Worm (Caenorhabditis elegans) whole organism, young adult: ENCODE data around the gene vps-52.

Experiments
- K12H6.12 ChIP-seq: fragments of 200-800 bp; sonication (Bioruptor generic); optimal IDR thresholded peaks from 2 replicates; lab custom pipeline; 2018; ENCODE audit warnings: mild to moderate bottlenecking, missing genetic modification characterization, missing compliant biosample characterization
- ama-1 ChIP-seq, 3 experiments: fragments of 150-350 bp in 1 of 3; sonication (generic microtip) in 2 of 3; optimal IDR thresholded peaks; 2 replicates each; lab custom pipeline; 2014 to 2018; ENCODE audit warnings: missing biosample characterization in 2 of 3, missing genetic modification characterization in 2 of 3, missing genetic modification reagents in 2 of 3
- attf-6 ChIP-seq: fragments of 200-800 bp; sonication (Bioruptor generic); IDR thresholded peaks from 2 replicates; pipeline ENCODE4 v1.3.6; 2022; ENCODE audit warnings: missing genetic modification reagents, missing genetic modification characterization, missing compliant biosample characterization
- die-1 ChIP-seq: sonication (generic microtip); optimal IDR thresholded peaks from 2 replicates; lab custom pipeline; 2016; ENCODE audit warnings: missing genotype, mild to moderate bottlenecking, missing genetic modification characterization, missing compliant biosample characterization
- egrh-3 ChIP-seq: fragments of 200-800 bp; sonication (Bioruptor generic); IDR thresholded peaks from 2 replicates; pipeline ENCODE4 v1.3.6; 2022; ENCODE audit warnings: missing genetic modification reagents, missing genetic modification characterization, missing compliant biosample characterization
- hmg-1.2 ChIP-seq: fragments of 200-800 bp; sonication (Bioruptor generic); IDR thresholded peaks from 2 replicates; pipeline ENCODE4 v1.3.6; 2022; ENCODE audit warnings: missing genetic modification reagents, missing genetic modification characterization, missing compliant biosample characterization
- unc-130 ChIP-seq: sonication (generic microtip); optimal IDR thresholded peaks from 2 replicates; lab custom pipeline; 2016; ENCODE audit warnings: missing genetic modification reagents, missing genetic modification characterization, missing compliant biosample characterization

DNA sequence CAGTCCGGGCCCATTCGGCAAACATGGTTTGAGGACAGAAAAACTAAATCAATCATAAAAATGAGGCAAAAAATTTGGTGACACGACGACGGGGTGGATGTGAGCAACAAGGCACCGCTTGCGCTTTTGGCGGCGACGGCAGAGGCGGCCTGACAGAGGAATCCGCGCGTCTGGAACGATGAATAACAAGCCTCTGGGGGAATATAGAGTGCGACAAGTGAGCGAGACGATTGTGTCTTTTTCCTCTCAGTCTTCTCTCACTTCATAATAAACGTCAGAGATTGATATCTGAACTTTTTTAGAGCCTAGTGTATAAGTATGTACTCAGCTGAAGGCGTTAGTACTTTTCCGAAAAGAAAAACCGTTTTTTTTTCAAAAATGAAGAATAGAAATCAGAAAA is 42.9 kb downstream of the vps-52 start, which contains the start of gene twk-17:
- TF ChIP-seq unc-130 (GFP tag; lab: Kevin White, UChicago) = no peak
- TF ChIP-seq die-1 (tag; lab: Kevin White, UChicago) = no peak
- no peak for TF ChIP-seq ama-1 (optimal IDR thresholded peaks at IDR 0.05; lab: Kevin White, UChicago)
- no peak for TF ChIP-seq ama-1 (GFP tag; optimal IDR thresholded peaks at IDR 0.05; lab: Kevin White, UChicago)
- TF ChIP-seq attf-6 (GFP tag; lab: Robert Waterston, UW) = no peak
- TF ChIP-seq K12H6.12 (tag; lab: Kevin White, UChicago) = no peak
- TF ChIP-seq egrh-3 = no peak
- no peak for TF ChIP-seq hmg-1.2 (GFP tag; lab: Robert Waterston, UW)
